Fruit fly (Drosophila melanogaster) whole organism, embryonic: ENCODE data around the gene e.

Experiments
- Asciz ChIP-seq: fragments of 200-800 bp; sonication (Bioruptor generic); optimal IDR thresholded peaks from 2 replicates; lab custom pipeline; 2017; ENCODE audit warnings: missing biosample characterization, mild to moderate bottlenecking, missing genetic modification characterization, missing genetic modification reagents
- Bdp1 ChIP-seq: fragments of 200-800 bp; sonication (Bioruptor generic); optimal IDR thresholded peaks from 3 replicates; lab custom pipeline; 2016; ENCODE audit warnings: missing biosample characterization, missing genetic modification characterization
- CG10979 ChIP-seq: fragments of 200-800 bp; sonication (Bioruptor generic); optimal IDR thresholded peaks from 2 replicates; lab custom pipeline; 2018; ENCODE audit warnings: missing biosample characterization, mild to moderate bottlenecking, missing genetic modification characterization, moderate library complexity
- CG13296 ChIP-seq: fragments of 200-800 bp; sonication (Bioruptor generic); optimal IDR thresholded peaks from 3 replicates; lab custom pipeline; 2018; ENCODE audit warnings: missing biosample characterization, mild to moderate bottlenecking, missing genetic modification characterization
- CG14441 ChIP-seq: fragments of 200-800 bp; sonication (Bioruptor generic); IDR thresholded peaks from 2 replicates; pipeline ENCODE4 v1.3.6; 2022; ENCODE audit warnings: missing biosample characterization, missing genetic modification characterization
- CG15011 ChIP-seq: fragments of 200-800 bp; sonication (Bioruptor generic); optimal IDR thresholded peaks from 3 replicates; lab custom pipeline; 2018; ENCODE audit warnings: missing biosample characterization, mild to moderate bottlenecking, missing genetic modification characterization
- CG15073 ChIP-seq: fragments of 200-800 bp; sonication (Bioruptor generic); optimal IDR thresholded peaks from 2 replicates; lab custom pipeline; 2016; ENCODE audit warnings: missing biosample characterization, missing genetic modification characterization
- CG1529 ChIP-seq: fragments of 200-800 bp; sonication (Bioruptor generic); optimal IDR thresholded peaks from 3 replicates; lab custom pipeline; 2018; ENCODE audit warnings: missing biosample characterization, missing genetic modification characterization
- CG16813 ChIP-seq: fragments of 200-800 bp; sonication (Bioruptor generic); IDR thresholded peaks from 3 replicates; pipeline ENCODE4 v1.3.6; 2022; ENCODE audit warnings: missing biosample characterization, missing genetic modification characterization; ENCODE audit not compliant: partially characterized antibody
- CG17829 ChIP-seq: fragments of 200-800 bp; optimal IDR thresholded peaks from 2 replicates; lab custom pipeline; 2019; ENCODE audit warnings: missing biosample characterization, mild to moderate bottlenecking, missing genetic modification characterization, moderate library complexity
- CG2202 ChIP-seq: fragments of 200-800 bp; sonication (Bioruptor generic); optimal IDR thresholded peaks from 2 replicates; lab custom pipeline; 2018; ENCODE audit warnings: missing biosample characterization, mild to moderate bottlenecking, missing genetic modification characterization
- CG2889 ChIP-seq: fragments of 200-800 bp; sonication (Bioruptor generic); IDR thresholded peaks from 3 replicates; pipeline ENCODE4 v1.3.6; 2022; ENCODE audit warnings: missing biosample characterization, missing genetic modification characterization
- CG4707 ChIP-seq: fragments of 200-800 bp; sonication (Bioruptor generic); optimal IDR thresholded peaks from 2 replicates; lab custom pipeline; 2018; ENCODE audit warnings: missing biosample characterization, mild to moderate bottlenecking, missing genetic modification characterization, moderate library complexity
- CG6791 ChIP-seq: fragments of 200-800 bp; sonication (Bioruptor generic); IDR thresholded peaks from 3 replicates; pipeline ENCODE4 v1.3.6; 2022; ENCODE audit warnings: missing biosample characterization, missing genetic modification characterization; ENCODE audit not compliant: partially characterized antibody
- CG7372 ChIP-seq: fragments of 200-800 bp; sonication (Bioruptor generic); IDR thresholded peaks from 2 replicates; pipeline ENCODE4 v1.3.6; 2022; ENCODE audit warnings: missing biosample characterization, missing genetic modification characterization
- CG8290 ChIP-seq, 3 experiments: fragments of 200-800 bp; sonication (Bioruptor generic); optimal IDR thresholded peaks; 2 replicates each; lab custom pipeline; 2016 to 2019; ENCODE audit warnings: missing biosample characterization in 3 of 3, missing genetic modification characterization in 3 of 3, mild to moderate bottlenecking in 2 of 3, moderate library complexity in 1 of 3
- D19B ChIP-seq: fragments of 200-800 bp; sonication (Bioruptor generic); optimal IDR thresholded peaks from 2 replicates; lab custom pipeline; 2017; ENCODE audit warnings: missing biosample characterization, mild to moderate bottlenecking, missing genetic modification characterization
- Dfd ChIP-seq, 2 experiments: fragments of >200 bp; optimal IDR thresholded peaks; 2 replicates each; lab custom pipeline; 2017; ENCODE audit warnings: missing biosample characterization in 2 of 2, missing genetic modification characterization in 2 of 2
- Dll ChIP-seq: fragments of 200-800 bp; sonication (Bioruptor generic); IDR thresholded peaks from 4 replicates; pipeline ENCODE4 v1.3.6; 2022; ENCODE audit warnings: missing biosample characterization, missing genetic modification characterization; ENCODE audit not compliant: partially characterized antibody
- E2f2 ChIP-seq: fragments of 200-800 bp; sonication (Bioruptor generic); IDR thresholded peaks from 2 replicates; pipeline ENCODE4 v1.3.6; 2022; ENCODE audit warnings: missing biosample characterization, missing genetic modification characterization
- Fer1 ChIP-seq: fragments of 200-800 bp; sonication (Bioruptor generic); optimal IDR thresholded peaks from 2 replicates; lab custom pipeline; 2017; ENCODE audit warnings: missing biosample characterization, mild to moderate bottlenecking, missing genetic modification characterization
- Hand ChIP-seq: fragments of 200-800 bp; sonication (Bioruptor generic); optimal IDR thresholded peaks from 2 replicates; lab custom pipeline; 2017; ENCODE audit warnings: mild to moderate bottlenecking, missing biosample characterization, missing genetic modification reagents, missing genetic modification characterization
- NC2α ChIP-seq: fragments of 200-800 bp; sonication (Bioruptor generic); optimal IDR thresholded peaks from 2 replicates; lab custom pipeline; 2016; ENCODE audit warnings: missing biosample characterization, missing genetic modification characterization
- Neu2 ChIP-seq: fragments of 200-800 bp; sonication (Bioruptor generic); optimal IDR thresholded peaks from 3 replicates; lab custom pipeline; 2016; ENCODE audit warnings: missing biosample characterization, missing genetic modification characterization, borderline replicate concordance
- Nf-YB ChIP-seq: fragments of 200-800 bp; sonication (Bioruptor generic); optimal IDR thresholded peaks from 3 replicates; lab custom pipeline; 2019; ENCODE audit warnings: missing biosample characterization, mild to moderate bottlenecking, missing genetic modification characterization, moderate library complexity
- NfI ChIP-seq: fragments of 200-800 bp; sonication (Bioruptor generic); optimal IDR thresholded peaks from 3 replicates; lab custom pipeline; 2018; ENCODE audit warnings: missing biosample characterization, mild to moderate bottlenecking, missing genetic modification characterization, moderate library complexity
- Scr ChIP-seq: fragments of 200-800 bp; sonication (Bioruptor generic); IDR thresholded peaks from 2 replicates; pipeline ENCODE4 v1.3.6; 2022; ENCODE audit warnings: missing biosample characterization, missing genetic modification characterization; ENCODE audit not compliant: partially characterized antibody
- az2 ChIP-seq: fragments of 200-800 bp; sonication (Bioruptor generic); optimal IDR thresholded peaks from 3 replicates; lab custom pipeline; 2016; ENCODE audit warnings: missing biosample characterization, missing genetic modification characterization
- bigmax ChIP-seq: fragments of 200-800 bp; sonication (Bioruptor generic); optimal IDR thresholded peaks from 2 replicates; lab custom pipeline; 2018; ENCODE audit warnings: missing biosample characterization, mild to moderate bottlenecking, missing genetic modification characterization
- caup ChIP-seq: fragments of 200-800 bp; sonication (Bioruptor generic); optimal IDR thresholded peaks from 3 replicates; lab custom pipeline; 2017; ENCODE audit warnings: missing biosample characterization, mild to moderate bottlenecking, missing genetic modification characterization, moderate library complexity; ENCODE audit not compliant: severe bottlenecking
- chm ChIP-seq: fragments of 200-800 bp; sonication (Bioruptor generic); IDR thresholded peaks from 2 replicates; pipeline ENCODE4 v1.3.6; 2022; ENCODE audit warnings: missing biosample characterization, missing genetic modification characterization
- chn ChIP-seq: fragments of 200-800 bp; sonication (Bioruptor generic); optimal IDR thresholded peaks from 2 replicates; lab custom pipeline; 2016; ENCODE audit warnings: missing biosample characterization, missing genetic modification characterization
- cwo ChIP-seq: fragments of 200-800 bp; sonication (Bioruptor generic); optimal IDR thresholded peaks from 3 replicates; lab custom pipeline; 2017; ENCODE audit warnings: missing biosample characterization, missing genetic modification characterization, mild to moderate bottlenecking, moderate library complexity, missing genetic modification reagents
- dimm ChIP-seq: fragments of 200-800 bp; sonication (Bioruptor generic); IDR thresholded peaks from 2 replicates; pipeline ENCODE4 v1.3.6; 2022; ENCODE audit warnings: missing biosample characterization, missing genetic modification characterization
- disco-r ChIP-seq: fragments of 200-800 bp; sonication (Bioruptor generic); optimal IDR thresholded peaks from 2 replicates; lab custom pipeline; 2016; ENCODE audit warnings: missing biosample characterization, missing genetic modification characterization
- esg ChIP-seq: fragments of 200-800 bp; sonication (Bioruptor generic); conservative IDR thresholded peaks from 2 replicates; pipeline ENCODE4 v1.3.6; 2022; ENCODE audit warnings: missing biosample characterization, missing genetic modification characterization
- ftz-f1 ChIP-seq: fragments of 200-800 bp; sonication (Bioruptor generic); optimal IDR thresholded peaks from 2 replicates; lab custom pipeline; 2016; ENCODE audit warnings: missing biosample characterization, missing genetic modification characterization
- jigr1 ChIP-seq: fragments of 200-800 bp; sonication (Bioruptor generic); IDR thresholded peaks from 3 replicates; pipeline ENCODE4 v1.3.6; 2022; ENCODE audit warnings: missing biosample characterization, missing genetic modification characterization
- lmd ChIP-seq: fragments of 200-800 bp; sonication (Bioruptor generic); IDR thresholded peaks from 2 replicates; pipeline ENCODE4 v1.3.6; 2022; ENCODE audit warnings: missing biosample characterization, missing genetic modification characterization
- nerfin-2 ChIP-seq: fragments of 200-800 bp; sonication (Bioruptor generic); IDR thresholded peaks from 2 replicates; pipeline ENCODE4 v1.3.6; 2022; ENCODE audit warnings: missing biosample characterization, missing genetic modification characterization; ENCODE audit not compliant: partially characterized antibody
- nmo ChIP-seq: fragments of 200-800 bp; sonication (Bioruptor generic); optimal IDR thresholded peaks from 2 replicates; lab custom pipeline; 2018; ENCODE audit warnings: missing biosample characterization, mild to moderate bottlenecking, missing genetic modification characterization, moderate library complexity
- odd ChIP-seq: fragments of 200-800 bp; sonication (Bioruptor generic); optimal IDR thresholded peaks from 2 replicates; lab custom pipeline; 2017; ENCODE audit warnings: missing biosample characterization, mild to moderate bottlenecking, missing genetic modification characterization
- pho ChIP-seq: fragments of 200-800 bp; sonication (Bioruptor generic); optimal IDR thresholded peaks from 2 replicates; lab custom pipeline; 2016; ENCODE audit warnings: missing biosample characterization, missing genetic modification characterization
- pzg ChIP-seq: fragments of 200-800 bp; sonication (Bioruptor generic); optimal IDR thresholded peaks from 3 replicates; lab custom pipeline; 2018; ENCODE audit warnings: missing biosample characterization, mild to moderate bottlenecking, missing genetic modification characterization, moderate library complexity
- ranshi ChIP-seq: fragments of 200-800 bp; sonication (Bioruptor generic); IDR thresholded peaks from 2 replicates; pipeline ENCODE4 v1.3.6; 2022; ENCODE audit warnings: missing biosample characterization, missing genetic modification characterization
- shn ChIP-seq: fragments of 200-800 bp; sonication (Bioruptor generic); optimal IDR thresholded peaks from 3 replicates; lab custom pipeline; 2016; ENCODE audit warnings: missing biosample characterization, missing genetic modification characterization
- sim ChIP-seq: fragments of 200-800 bp; sonication (Bioruptor generic); IDR thresholded peaks from 2 replicates; pipeline ENCODE4 v1.3.6; 2022; ENCODE audit warnings: missing biosample characterization, missing genetic modification characterization

e gene

dm6 chr3R:21188540-21189276 is 48.3 kb downstream of the e start (continued):
- no peak for TF ChIP-seq CG14441
- 0 out of 3 replicates have a peak, but pooled peaks have one; percentile 9 for TF ChIP-seq CG16813 (GFP tag; lab: Robert Waterston, UW)
- TF ChIP-seq CG7372 (GFP tag; lab: Robert Waterston, UW): no peak
- TF ChIP-seq lmd (GFP tag; lab: Robert Waterston, UW): no peak
- peak; percentile 39 for TF ChIP-seq chn (GFP tag; lab: Kevin White, UChicago)
- TF ChIP-seq CG2202 (tag; lab: Kevin White, UChicago): no peak
- TF ChIP-seq pzg: no peak
- no peak for TF ChIP-seq odd (GFP tag; lab: Kevin White, UChicago)
- TF ChIP-seq esg: no peak
- TF ChIP-seq Neu2: no peak
- TF ChIP-seq Asciz (GFP tag; lab: Kevin White, UChicago): no peak
- peak; percentile 18; the same call in 1 of the 2 replicates for TF ChIP-seq nerfin-2 (GFP tag; lab: Robert Waterston, UW)
- peak; percentile 29 for TF ChIP-seq NfI (GFP tag; lab: Kevin White, UChicago)
- peak; percentile 74 for TF ChIP-seq caup
- no peak for TF ChIP-seq CG8290 (GFP tag; optimal IDR thresholded peaks at IDR 0.05; lab: Kevin White, UChicago)
- peak; percentile 6 to 90 for TF ChIP-seq CG8290 (tag; optimal IDR thresholded peaks at IDR 0.05; lab: Kevin White, UChicago)
- peak; percentile 89 for TF ChIP-seq chm (GFP tag; lab: Robert Waterston, UW)
- TF ChIP-seq Dll (GFP tag; lab: Robert Waterston, UW): no peak; the same call in 3 of the 4 replicates
- TF ChIP-seq az2 (GFP tag; lab: Kevin White, UChicago): no peak
- no peak for TF ChIP-seq NC2α (GFP tag; lab: Kevin White, UChicago)
- TF ChIP-seq Bdp1 (GFP tag; lab: Kevin White, UChicago): no peak
- peak; percentile 78 for TF ChIP-seq Fer1 (GFP tag; lab: Kevin White, UChicago)
- TF ChIP-seq cwo (GFP tag; lab: Kevin White, UChicago): peak; percentile 91
- TF ChIP-seq sim (GFP tag; lab: Robert Waterston, UW): 0 out of 2 replicates have a peak, but pooled peaks have one; percentile 39
- TF ChIP-seq bigmax: peak; percentile 42
- no peak for TF ChIP-seq Dfd (GFP tag; optimal IDR thresholded peaks at IDR 0.05; lab: Kevin White, UChicago)
- TF ChIP-seq Scr (GFP tag; lab: Robert Waterston, UW): 0 out of 2 replicates have a peak, but pooled peaks have one; percentile 26
- TF ChIP-seq dimm (GFP tag; lab: Robert Waterston, UW): no peak
- TF ChIP-seq CG15011 (GFP tag; lab: Kevin White, UChicago): no peak
- TF ChIP-seq CG2889 (GFP tag; lab: Robert Waterston, UW): no peak
- no peak for TF ChIP-seq CG4707 (GFP tag; lab: Kevin White, UChicago)
- peak; percentile 15 for TF ChIP-seq Hand (GFP tag; lab: Kevin White, UChicago)
- TF ChIP-seq CG10979 (tag; lab: Kevin White, UChicago): peak; percentile 3
- no peak for TF ChIP-seq disco-r
- TF ChIP-seq pho (GFP tag; lab: Kevin White, UChicago): no peak
- TF ChIP-seq E2f2 (GFP tag; lab: Robert Waterston, UW): no peak; the same call in 1 of the 2 replicates
- TF ChIP-seq CG15073 (GFP tag; lab: Kevin White, UChicago): no peak
- TF ChIP-seq nmo (GFP tag; lab: Kevin White, UChicago): no peak
- TF ChIP-seq shn (GFP tag; lab: Kevin White, UChicago): no peak
- TF ChIP-seq ranshi: peak; percentile 15; the same call in 1 of the 2 replicates
- peak; percentile 9 for TF ChIP-seq Nf-YB
- TF ChIP-seq jigr1 (GFP tag; lab: Robert Waterston, UW): no peak
- peak; percentile 63; the same call in 1 of the 3 replicates for TF ChIP-seq CG6791
- TF ChIP-seq D19B (GFP tag; lab: Kevin White, UChicago): no peak
- TF ChIP-seq CG1529 (GFP tag; lab: Kevin White, UChicago): peak; percentile 33
- TF ChIP-seq CG17829 (tag; lab: Kevin White, UChicago): peak; percentile 17
- TF ChIP-seq CG13296: peak; percentile 59
- peak; percentile 70 for TF ChIP-seq ftz-f1 (GFP tag; lab: Kevin White, UChicago)
